Worm (Caenorhabditis elegans): ENCODE measurements around the gene F41G3.5.

Gene F41G3.5

ce11 chrII:6733718-6734117 lies 12.8 kb upstream of the F41G3.5 start, which contains the start of gene T14B4.9:
T14B4.9 (minus strand) TSS chrII:6733818.
- TF ChIP-seq nhr-25 (tag; optimal IDR thresholded peaks at IDR 0.05; ENCODE audit: borderline replicate concordance, insufficient read depth) (no peak), cey-2 (tag; optimal IDR thresholded peaks at IDR 0.05; ENCODE audit: borderline replicate concordance, insufficient read depth) (no peak), snpc-4 (tag; optimal IDR thresholded peaks at IDR 0.05) (no peak), ztf-11 (tag; optimal IDR thresholded peaks at IDR 0.05) (no peak), spr-1 (tag; optimal IDR thresholded peaks at IDR 0.05) (no peak), lin-15B (tag; optimal IDR thresholded peaks at IDR 0.05) (no peak), fkh-10 (GFP tag; optimal IDR thresholded peaks at IDR 0.05) (no peak), dmd-9 (GFP tag; IDR thresholded peaks at IDR 0.05) (no peak), lin-29 (GFP tag; IDR thresholded peaks at IDR 0.05) (no peak), nhr-48 (tag; optimal IDR thresholded peaks at IDR 0.05) (no peak), dve-1 (tag; optimal IDR thresholded peaks at IDR 0.05; ENCODE audit: insufficient read depth) (no peak), hmg-1.1 (GFP tag; IDR thresholded peaks at IDR 0.05) (no peak), attf-4 (tag; optimal IDR thresholded peaks at IDR 0.05) (no peak), ceh-82 (tag; optimal IDR thresholded peaks at IDR 0.05) (no peak)

- no peak for TF ChIP-seq F37D6.2 (tag; optimal IDR thresholded peaks at IDR 0.05)
- TF ChIP-seq gei-8 (GFP tag; optimal IDR thresholded peaks at IDR 0.05), result no peak
- no peak for TF ChIP-seq zfp-3 (GFP tag; conservative IDR thresholded peaks at IDR 0.05)
- TF ChIP-seq madf-9 (GFP tag; conservative IDR thresholded peaks at IDR 0.05), result no peak
- peak; percentile 61 for TF ChIP-seq dve-1 (tag; optimal IDR thresholded peaks at IDR 0.05; ENCODE audit: insufficient read depth)
- no peak for TF ChIP-seq nhr-111 (GFP tag; optimal IDR thresholded peaks at IDR 0.05)
- no peak for TF ChIP-seq ceh-20 (GFP tag; IDR thresholded peaks at IDR 0.05)
- TF ChIP-seq mdl-1 (tag; optimal IDR thresholded peaks at IDR 0.05), result no peak
- TF ChIP-seq T26A8.4 (GFP tag; IDR thresholded peaks at IDR 0.05), result no peak
- TF ChIP-seq lin-29 (GFP tag; IDR thresholded peaks at IDR 0.05), result no peak
- TF ChIP-seq nhr-237 (tag; optimal IDR thresholded peaks at IDR 0.05), result no peak
- TF ChIP-seq pqm-1 (tag; optimal IDR thresholded peaks at IDR 0.05), result no peak
- no peak for TF ChIP-seq fos-1 (tag; optimal IDR thresholded peaks at IDR 0.05)
- 0 out of 2 replicates have a peak, but pooled peaks have one; percentile 27 for TF ChIP-seq ceh-44 (GFP tag; IDR thresholded peaks at IDR 0.05)
- no peak for TF ChIP-seq aly-2 (tag; optimal IDR thresholded peaks at IDR 0.05)
- TF ChIP-seq ZK337.2 (GFP tag; IDR thresholded peaks at IDR 0.05), result no peak
- TF ChIP-seq set-16 (GFP tag; IDR thresholded peaks at IDR 0.05), result no peak
- no peak for TF ChIP-seq spr-3 (GFP tag; optimal IDR thresholded peaks at IDR 0.05)
- peak; percentile 77 for TF ChIP-seq nhr-77 (tag; optimal IDR thresholded peaks at IDR 0.05)
- TF ChIP-seq ZK546.5 (tag; optimal IDR thresholded peaks at IDR 0.05), result no peak
- no peak for TF ChIP-seq ceh-28 (tag; optimal IDR thresholded peaks at IDR 0.05)
- TF ChIP-seq hmg-1.1 (GFP tag; IDR thresholded peaks at IDR 0.05), result peak; percentile 26; the same call in 1 of the 2 replicates
- no peak for TF ChIP-seq ztf-7 (tag; optimal IDR thresholded peaks at IDR 0.05)
- TF ChIP-seq sdz-12 (GFP tag; optimal IDR thresholded peaks at IDR 0.05), result no peak
- TF ChIP-seq mxl-2 (GFP tag; conservative IDR thresholded peaks at IDR 0.05), result no peak
- no peak for TF ChIP-seq egl-27 (tag; optimal IDR thresholded peaks at IDR 0.05)
- TF ChIP-seq lin-13 (GFP tag; optimal IDR thresholded peaks at IDR 0.05), result peak; percentile 14
- no peak for TF ChIP-seq mxl-3 (GFP tag; optimal IDR thresholded peaks at IDR 0.05)
- no peak for TF ChIP-seq ceh-62 (tag; optimal IDR thresholded peaks at IDR 0.05)
- no peak for TF ChIP-seq cey-2 (tag; optimal IDR thresholded peaks at IDR 0.05; ENCODE audit: borderline replicate concordance, insufficient read depth)
- TF ChIP-seq dpl-1 (GFP tag; optimal IDR thresholded peaks at IDR 0.05), result peak; percentile 61
- peak; percentile 30 for TF ChIP-seq hlh-30 (tag; optimal IDR thresholded peaks at IDR 0.05; ENCODE audit: insufficient read depth)
- no peak for TF ChIP-seq nhr-76 (tag; optimal IDR thresholded peaks at IDR 0.05)
- TF ChIP-seq nhr-41 (GFP tag; IDR thresholded peaks at IDR 0.05), result no peak
- no peak for TF ChIP-seq lin-39 (tag; optimal IDR thresholded peaks at IDR 0.05)
- no peak for TF ChIP-seq unc-39 (tag; optimal IDR thresholded peaks at IDR 0.05)
- no peak for TF ChIP-seq pha-4 (GFP tag; IDR thresholded peaks at IDR 0.05)
- TF ChIP-seq pha-4 (tag; optimal IDR thresholded peaks at IDR 0.05), result peak; percentile 51
- TF ChIP-seq snpc-1.2 (GFP tag; IDR thresholded peaks at IDR 0.05), result no peak
- no peak for TF ChIP-seq dmd-6 (GFP tag; IDR thresholded peaks at IDR 0.05)
These were observed 11.8 kb upstream of the F41G3.5 start, which contains the start of gene T14B4.3 for ce11 chrII:6734674-6735073. T14B4.3 (plus strand) TSS chrII:6734937.

Data from whole organism, L4 larva.